Worm (Caenorhabditis elegans): ENCODE data around the gene gpcp-1.
A peak's percentile ranks its signal among the peaks of the same experiment; 100 is the strongest.

gpcp-1 gene

DNA sequence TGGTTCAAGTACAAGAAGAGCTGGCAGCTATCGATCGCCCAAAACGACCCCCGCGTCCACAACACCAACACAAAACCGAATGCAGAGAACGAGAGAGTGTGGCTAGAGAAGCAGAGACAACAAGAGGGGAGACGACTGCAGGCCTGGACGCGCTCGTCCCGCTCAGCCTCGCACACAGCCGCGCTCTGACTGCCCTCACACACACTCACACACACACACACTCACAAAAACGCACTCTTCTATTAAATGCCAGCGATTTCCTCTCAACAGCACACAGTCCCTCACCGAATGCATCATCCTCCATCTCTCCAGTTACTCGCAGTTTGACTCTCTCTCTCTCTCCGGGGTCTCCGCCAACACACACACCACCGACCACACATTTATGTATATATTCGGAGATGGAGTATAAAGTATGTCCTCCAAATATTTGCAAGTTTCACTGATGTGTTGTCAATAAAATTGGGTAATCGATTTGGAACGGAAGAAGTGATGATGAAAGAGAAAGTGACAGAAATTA is 17.3 kb upstream of the gpcp-1 start (continued):
- TF ChIP-seq ceh-6 (GFP tag; optimal IDR thresholded peaks at IDR 0.05) (peak; percentile 52), F13H6.1 (tag; optimal IDR thresholded peaks at IDR 0.05) (peak; percentile 76), syd-9 (tag; optimal IDR thresholded peaks at IDR 0.05) (peak; percentile 88), pqm-1 (tag; optimal IDR thresholded peaks at IDR 0.05) (peak; percentile 51), ceh-30 (tag; optimal IDR thresholded peaks at IDR 0.05) (no peak), madf-2 (tag; optimal IDR thresholded peaks at IDR 0.05) (peak; percentile 31), gmeb-2 (tag; optimal IDR thresholded peaks at IDR 0.05) (peak; percentile 17), C08G9.2 (tag; optimal IDR thresholded peaks at IDR 0.05) (peak; percentile 47), ttx-3 (tag; optimal IDR thresholded peaks at IDR 0.05) (no peak), ceh-18 (tag; optimal IDR thresholded peaks at IDR 0.05) (peak; percentile 98), zip-5 (tag; optimal IDR thresholded peaks at IDR 0.05) (no peak), fax-1 (tag; optimal IDR thresholded peaks at IDR 0.05) (peak; percentile 43), nhr-232 (tag; optimal IDR thresholded peaks at IDR 0.05) (peak; percentile 16), pha-4 (tag; optimal IDR thresholded peaks at IDR 0.05) (no peak), eyg-1 (tag; optimal IDR thresholded peaks at IDR 0.05) (peak; percentile 59), ceh-22 (tag; optimal IDR thresholded peaks at IDR 0.05) (peak; percentile 90), ceh-2 (tag; optimal IDR thresholded peaks at IDR 0.05) (peak; percentile 82), tbx-2 (tag; optimal IDR thresholded peaks at IDR 0.05) (peak; percentile 96), sox-2 (GFP tag; IDR thresholded peaks at IDR 0.05) (peak; percentile 16; the same call in 1 of the 2 replicates), Y22D7AL.16 (tag; optimal IDR thresholded peaks at IDR 0.05) (peak; percentile 42), fkh-6 (tag; optimal IDR thresholded peaks at IDR 0.05) (peak; percentile 56), dve-1 (tag; optimal IDR thresholded peaks at IDR 0.05) (peak; percentile 30), lim-6 (tag; optimal IDR thresholded peaks at IDR 0.05) (peak; percentile 65), nhr-11 (tag; optimal IDR thresholded peaks at IDR 0.05) (no peak), pha-2 (tag; optimal IDR thresholded peaks at IDR 0.05) (peak; percentile 19), ceh-34 (tag; optimal IDR thresholded peaks at IDR 0.05) (peak; percentile 97), hlh-6 (tag; optimal IDR thresholded peaks at IDR 0.05) (peak; percentile 80), ceh-14 (tag; optimal IDR thresholded peaks at IDR 0.05) (peak; percentile 75), unc-42 (tag; optimal IDR thresholded peaks at IDR 0.05) (peak; percentile 94)

DNA sequence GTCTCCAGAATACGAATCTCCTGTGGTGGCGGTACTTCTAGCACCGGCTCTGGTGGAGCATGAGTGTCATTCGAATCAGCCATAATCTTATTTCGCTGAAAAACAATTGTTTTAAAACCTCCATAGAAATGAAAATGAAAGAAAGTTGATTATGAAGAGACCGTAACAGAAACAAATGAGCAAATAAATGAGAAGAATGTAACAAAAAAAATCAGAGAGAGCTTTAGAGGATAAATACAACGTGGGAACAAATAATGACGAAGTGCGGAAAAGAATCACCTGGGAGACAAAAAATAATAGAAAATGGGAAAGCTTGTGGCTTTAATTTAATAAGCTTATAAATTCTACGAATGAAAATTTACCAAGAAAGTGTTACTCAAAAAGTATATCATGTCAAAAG is 16.6 kb upstream of the gpcp-1 start, which contains the start of gene spc-1:
Gene spc-1 (minus strand): TSS at position 101 of the 400 bp plus-strand sequence.
- TF ChIP-seq unc-55 (GFP tag; optimal IDR thresholded peaks at IDR 0.05) (no peak), ceh-14 (tag; optimal IDR thresholded peaks at IDR 0.05) (no peak), ceh-45 (GFP tag; IDR thresholded peaks at IDR 0.05) (no peak), K09A11.1 (tag; optimal IDR thresholded peaks at IDR 0.05; ENCODE audit: insufficient read depth) (no peak), ama-1 (optimal IDR thresholded peaks at IDR 0.05) (no peak), ceh-22 (tag; optimal IDR thresholded peaks at IDR 0.05) (no peak), hlh-30 (tag; optimal IDR thresholded peaks at IDR 0.05; ENCODE audit: insufficient read depth) (no peak), lim-6 (tag; optimal IDR thresholded peaks at IDR 0.05) (no peak), nfya-1 (tag; optimal IDR thresholded peaks at IDR 0.05) (no peak), ceh-18 (tag; optimal IDR thresholded peaks at IDR 0.05) (no peak)

DNA sequence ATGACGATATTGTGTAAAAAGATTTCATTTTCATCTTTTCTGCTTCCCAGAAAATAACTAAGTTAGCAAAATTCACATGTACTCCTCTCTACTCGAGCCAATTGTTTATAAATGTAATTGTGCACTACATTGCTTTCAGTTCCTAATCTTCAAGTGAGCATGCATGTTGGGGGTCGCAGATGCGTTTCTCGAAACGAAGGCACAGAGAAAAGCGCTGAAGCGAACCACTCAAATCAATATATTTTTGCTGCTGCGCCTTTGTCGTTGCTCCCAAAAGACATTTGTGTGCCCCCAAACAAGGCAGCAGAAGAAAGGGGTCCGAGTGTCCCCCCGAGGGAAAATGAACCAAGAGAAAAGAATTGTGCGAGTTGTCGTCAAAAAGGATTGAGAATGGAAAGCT is 15.8 kb upstream of the gpcp-1 start:
- TF ChIP-seq K02D7.2 (tag; optimal IDR thresholded peaks at IDR 0.05): no peak
- no peak for TF ChIP-seq pros-1 (tag; optimal IDR thresholded peaks at IDR 0.05)
- TF ChIP-seq ceh-31 (tag; optimal IDR thresholded peaks at IDR 0.05): peak; percentile 61
- peak; percentile 19 for TF ChIP-seq nfya-1 (tag; optimal IDR thresholded peaks at IDR 0.05)
- peak; percentile 87 for TF ChIP-seq unc-42 (tag; optimal IDR thresholded peaks at IDR 0.05)
- TF ChIP-seq tbx-2 (tag; optimal IDR thresholded peaks at IDR 0.05): peak; percentile 6
- TF ChIP-seq unc-3 (GFP tag; conservative IDR thresholded peaks at IDR 0.05): no peak
- TF ChIP-seq unc-3 (tag; optimal IDR thresholded peaks at IDR 0.05): peak; percentile 20
- TF ChIP-seq ceh-48 (tag; optimal IDR thresholded peaks at IDR 0.05): peak; percentile 70
- TF ChIP-seq ceh-14 (tag; optimal IDR thresholded peaks at IDR 0.05): peak; percentile 33
- TF ChIP-seq ceh-6 (GFP tag; optimal IDR thresholded peaks at IDR 0.05): no peak
